Worm (Caenorhabditis elegans) whole organism, mixed stage, embryonic: ENCODE data around the gene K06H6.2.

Source experiments
- elt-1 ChIP-seq: sonication (generic microtip); optimal IDR thresholded peaks from 2 replicates; lab custom pipeline; 2017; ENCODE audit warnings: missing genetic modification characterization, mild to moderate bottlenecking, missing compliant biosample characterization, antibody characterized with exemption, moderate library complexity, borderline replicate concordance; ENCODE audit not compliant: insufficient read depth
- nhr-2 ChIP-seq: fragments of 150-350 bp; optimal IDR thresholded peaks from 2 replicates; lab custom pipeline; 2014; ENCODE audit warnings: missing biosample characterization, missing genetic modification characterization
- pha-4 ChIP-seq: fragments of 150-350 bp; optimal IDR thresholded peaks from 2 replicates; lab custom pipeline; 2018; ENCODE audit warnings: missing biosample characterization, missing genetic modification reagents, missing genetic modification characterization
- sptf-1 ChIP-seq: sonication (generic microtip); optimal IDR thresholded peaks from 2 replicates; lab custom pipeline; 2017; ENCODE audit warnings: mild to moderate bottlenecking, missing genetic modification characterization, moderate library complexity, missing compliant biosample characterization

ce11 chrV:574639-575038 is 10.9 kb upstream of the K06H6.2 start, which contains the start of gene C14C6.13:
- no peak for TF ChIP-seq pha-4
- no peak for TF ChIP-seq elt-1
- no peak for TF ChIP-seq sptf-1 (tag; lab: Kevin White, UChicago)
- TF ChIP-seq nhr-2 (tag; lab: Kevin White, UChicago): no peak
